Fruit fly (Drosophila melanogaster) whole organism, embryonic: ENCODE measurements around the gene Nep4.

Experiments used
- Atf3 ChIP-seq: fragments of 200-800 bp; sonication (Bioruptor generic); optimal IDR thresholded peaks from 3 replicates; lab custom pipeline; 2016; ENCODE audit warnings: missing biosample characterization, missing genetic modification characterization
- CG10321 ChIP-seq: fragments of 200-800 bp; sonication (Bioruptor generic); IDR thresholded peaks from 2 replicates; pipeline ENCODE4 v1.3.6; 2022; ENCODE audit warnings: missing biosample characterization, missing genetic modification characterization
- CG11085 ChIP-seq: fragments of 200-800 bp; sonication (Bioruptor generic); IDR thresholded peaks from 2 replicates; pipeline ENCODE4 v1.3.6; 2022; ENCODE audit warnings: missing biosample characterization, missing genetic modification characterization
- CG11456 ChIP-seq: fragments of 200-800 bp; sonication (Bioruptor generic); IDR thresholded peaks from 3 replicates; pipeline ENCODE4 v1.3.6; 2022; ENCODE audit warnings: missing biosample characterization, missing genetic modification characterization
- CG12219 ChIP-seq: fragments of 200-800 bp; sonication (Bioruptor generic); optimal IDR thresholded peaks from 3 replicates; lab custom pipeline; 2018; ENCODE audit warnings: missing biosample characterization, mild to moderate bottlenecking, missing genetic modification characterization
- CG14667 ChIP-seq: fragments of 200-800 bp; sonication (Bioruptor generic); IDR thresholded peaks from 2 replicates; pipeline ENCODE4 v1.3.6; 2022; ENCODE audit warnings: missing biosample characterization, missing genetic modification characterization
- CG15696 ChIP-seq: fragments of 200-800 bp; sonication (Bioruptor generic); optimal IDR thresholded peaks from 2 replicates; lab custom pipeline; 2019; ENCODE audit warnings: missing biosample characterization, mild to moderate bottlenecking, missing genetic modification characterization, moderate library complexity
- CG16813 ChIP-seq: fragments of 200-800 bp; sonication (Bioruptor generic); IDR thresholded peaks from 3 replicates; pipeline ENCODE4 v1.3.6; 2022; ENCODE audit warnings: missing biosample characterization, missing genetic modification characterization; ENCODE audit not compliant: partially characterized antibody
- CG30431 ChIP-seq: fragments of 200-800 bp; sonication (Bioruptor generic); optimal IDR thresholded peaks from 2 replicates; lab custom pipeline; 2017; ENCODE audit warnings: missing biosample characterization, missing genetic modification characterization
- CG31388 ChIP-seq: fragments of 200-800 bp; sonication (Bioruptor generic); optimal IDR thresholded peaks from 2 replicates; lab custom pipeline; 2016; ENCODE audit warnings: missing biosample characterization, missing genetic modification characterization
- CG3407 ChIP-seq: fragments of 200-800 bp; sonication (Bioruptor generic); optimal IDR thresholded peaks from 2 replicates; lab custom pipeline; 2018; ENCODE audit warnings: missing biosample characterization, mild to moderate bottlenecking, missing genetic modification characterization
- CG4282 ChIP-seq: fragments of 200-800 bp; sonication (Bioruptor generic); optimal IDR thresholded peaks from 2 replicates; lab custom pipeline; 2016; ENCODE audit warnings: missing biosample characterization, missing genetic modification characterization
- CG6272 ChIP-seq: fragments of 200-800 bp; sonication (Bioruptor generic); IDR thresholded peaks from 2 replicates; pipeline ENCODE4 v1.3.6; 2022; ENCODE audit warnings: missing biosample characterization, missing genetic modification characterization
- CG7556 ChIP-seq: fragments of 200-800 bp; sonication (Bioruptor generic); optimal IDR thresholded peaks from 2 replicates; lab custom pipeline; 2017; ENCODE audit warnings: missing biosample characterization, mild to moderate bottlenecking, missing genetic modification characterization
- CG7745 ChIP-seq: fragments of 200-800 bp; sonication (Bioruptor generic); optimal IDR thresholded peaks from 2 replicates; lab custom pipeline; 2018; ENCODE audit warnings: missing biosample characterization, mild to moderate bottlenecking, missing genetic modification characterization, moderate library complexity
- CG8924 ChIP-seq: fragments of 200-800 bp; optimal IDR thresholded peaks from 3 replicates; lab custom pipeline; 2019; ENCODE audit warnings: missing biosample characterization, mild to moderate bottlenecking, missing genetic modification characterization, moderate library complexity
- CG9797 ChIP-seq: fragments of 200-800 bp; sonication (Bioruptor generic); optimal IDR thresholded peaks from 3 replicates; lab custom pipeline; 2018; ENCODE audit warnings: missing biosample characterization, mild to moderate bottlenecking, missing genetic modification characterization
- CTCF ChIP-seq: fragments of 200-800 bp; sonication (Bioruptor generic); optimal IDR thresholded peaks from 2 replicates; lab custom pipeline; 2017; ENCODE audit warnings: missing biosample characterization, mild to moderate bottlenecking, missing genetic modification characterization, moderate library complexity
- Dad ChIP-seq: fragments of 200-800 bp; sonication (Bioruptor generic); optimal IDR thresholded peaks from 3 replicates; lab custom pipeline; 2016; ENCODE audit warnings: missing biosample characterization, missing genetic modification characterization
- NC2α ChIP-seq: fragments of 200-800 bp; sonication (Bioruptor generic); optimal IDR thresholded peaks from 2 replicates; lab custom pipeline; 2016; ENCODE audit warnings: missing biosample characterization, missing genetic modification characterization
- NK7.1 ChIP-seq: fragments of 200-800 bp; sonication (Bioruptor generic); optimal IDR thresholded peaks from 3 replicates; lab custom pipeline; 2016; ENCODE audit warnings: missing biosample characterization, missing genetic modification characterization
- Nf-YA ChIP-seq: fragments of 200-800 bp; sonication (Bioruptor generic); IDR thresholded peaks from 2 replicates; pipeline ENCODE4 v1.3.6; 2022; ENCODE audit warnings: missing biosample characterization, missing genetic modification characterization
- Optix ChIP-seq: fragments of 200-800 bp; sonication (Bioruptor generic); IDR thresholded peaks from 3 replicates; pipeline ENCODE4 v1.3.6; 2022; ENCODE audit warnings: missing biosample characterization, missing genetic modification characterization
- Rfx ChIP-seq: fragments of 200-800 bp; sonication (Bioruptor generic); IDR thresholded peaks from 2 replicates; pipeline ENCODE4 v1.3.6; 2022; ENCODE audit warnings: missing biosample characterization, missing genetic modification characterization
- Scr ChIP-seq: fragments of 200-800 bp; sonication (Bioruptor generic); IDR thresholded peaks from 2 replicates; pipeline ENCODE4 v1.3.6; 2022; ENCODE audit warnings: missing biosample characterization, missing genetic modification characterization; ENCODE audit not compliant: partially characterized antibody
- Sox100B ChIP-seq: fragments of 200-800 bp; sonication (Bioruptor generic); optimal IDR thresholded peaks from 3 replicates; lab custom pipeline; 2018; ENCODE audit warnings: missing biosample characterization, mild to moderate bottlenecking, missing genetic modification characterization
- Spps ChIP-seq: fragments of 200-800 bp; sonication (Bioruptor generic); optimal IDR thresholded peaks from 2 replicates; lab custom pipeline; 2018; ENCODE audit warnings: missing biosample characterization, mild to moderate bottlenecking, missing genetic modification characterization
- Stat92E ChIP-seq, 3 experiments: fragments of >200 bp in 2 of 3; fragments of 200-800 bp in 1 of 3; sonication (Bioruptor generic) in 1 of 3; optimal IDR thresholded peaks; 2 replicates each; lab custom pipeline; 2017 to 2019; ENCODE audit warnings: missing biosample characterization in 3 of 3, missing genetic modification characterization in 3 of 3, mild to moderate bottlenecking in 1 of 3, moderate library complexity in 1 of 3
- Trl ChIP-seq, 3 experiments: fragments of >200 bp in 2 of 3; fragments of 200-800 bp in 1 of 3; sonication (Bioruptor generic) in 1 of 3; optimal IDR thresholded peaks; 2 replicates in 1 of 3; 3 replicates in 2 of 3; lab custom pipeline; 2016 to 2017; ENCODE audit warnings: missing biosample characterization in 1 of 3, missing genetic modification characterization in 1 of 3
- YL-1 ChIP-seq: fragments of 200-800 bp; sonication (Bioruptor generic); optimal IDR thresholded peaks from 3 replicates; lab custom pipeline; 2017; ENCODE audit warnings: missing biosample characterization, mild to moderate bottlenecking, missing genetic modification characterization
- ab ChIP-seq: fragments of 200-800 bp; sonication (Bioruptor generic); optimal IDR thresholded peaks from 2 replicates; lab custom pipeline; 2016; ENCODE audit warnings: missing biosample characterization, missing genetic modification characterization
- btn ChIP-seq: fragments of 200-800 bp; sonication (Bioruptor generic); optimal IDR thresholded peaks from 2 replicates; lab custom pipeline; 2016; ENCODE audit warnings: missing biosample characterization, missing genetic modification characterization
- disco-r ChIP-seq: fragments of 200-800 bp; sonication (Bioruptor generic); optimal IDR thresholded peaks from 2 replicates; lab custom pipeline; 2016; ENCODE audit warnings: missing biosample characterization, missing genetic modification characterization
- en ChIP-seq: fragments of 200-800 bp; sonication (Bioruptor generic); optimal IDR thresholded peaks from 2 replicates; lab custom pipeline; 2016; ENCODE audit warnings: missing biosample characterization, missing genetic modification characterization
- insv ChIP-seq, 2 experiments: fragments of 200-800 bp; sonication (Bioruptor generic); optimal IDR thresholded peaks; 3 replicates each; lab custom pipeline; 2016 to 2018; ENCODE audit warnings: missing biosample characterization in 2 of 2, missing genetic modification characterization in 2 of 2
- p53 ChIP-seq: fragments of 200-800 bp; sonication (Bioruptor generic); optimal IDR thresholded peaks from 2 replicates; lab custom pipeline; 2016; ENCODE audit warnings: missing biosample characterization, missing genetic modification characterization
- scrt ChIP-seq: fragments of 200-800 bp; sonication (Bioruptor generic); optimal IDR thresholded peaks from 2 replicates; lab custom pipeline; 2018; ENCODE audit warnings: missing biosample characterization, mild to moderate bottlenecking, missing genetic modification characterization, moderate library complexity
- sim ChIP-seq: fragments of 200-800 bp; sonication (Bioruptor generic); IDR thresholded peaks from 2 replicates; pipeline ENCODE4 v1.3.6; 2022; ENCODE audit warnings: missing biosample characterization, missing genetic modification characterization
- sima ChIP-seq: fragments of 200-800 bp; sonication (Bioruptor generic); optimal IDR thresholded peaks from 2 replicates; lab custom pipeline; 2016; ENCODE audit warnings: missing biosample characterization, missing genetic modification characterization
- sqz ChIP-seq: fragments of 200-800 bp; sonication (Bioruptor generic); optimal IDR thresholded peaks from 3 replicates; lab custom pipeline; 2018; ENCODE audit warnings: missing biosample characterization, mild to moderate bottlenecking, missing genetic modification characterization
- tio ChIP-seq: fragments of 200-800 bp; sonication (Bioruptor generic); optimal IDR thresholded peaks from 2 replicates; lab custom pipeline; 2017; ENCODE audit warnings: missing biosample characterization, missing genetic modification characterization, inconsistent platforms
- zf30C ChIP-seq: fragments of 200-800 bp; sonication (Bioruptor generic); optimal IDR thresholded peaks from 3 replicates; lab custom pipeline; 2018; ENCODE audit warnings: missing biosample characterization, mild to moderate bottlenecking, missing genetic modification characterization

The Nep4 gene

DNA sequence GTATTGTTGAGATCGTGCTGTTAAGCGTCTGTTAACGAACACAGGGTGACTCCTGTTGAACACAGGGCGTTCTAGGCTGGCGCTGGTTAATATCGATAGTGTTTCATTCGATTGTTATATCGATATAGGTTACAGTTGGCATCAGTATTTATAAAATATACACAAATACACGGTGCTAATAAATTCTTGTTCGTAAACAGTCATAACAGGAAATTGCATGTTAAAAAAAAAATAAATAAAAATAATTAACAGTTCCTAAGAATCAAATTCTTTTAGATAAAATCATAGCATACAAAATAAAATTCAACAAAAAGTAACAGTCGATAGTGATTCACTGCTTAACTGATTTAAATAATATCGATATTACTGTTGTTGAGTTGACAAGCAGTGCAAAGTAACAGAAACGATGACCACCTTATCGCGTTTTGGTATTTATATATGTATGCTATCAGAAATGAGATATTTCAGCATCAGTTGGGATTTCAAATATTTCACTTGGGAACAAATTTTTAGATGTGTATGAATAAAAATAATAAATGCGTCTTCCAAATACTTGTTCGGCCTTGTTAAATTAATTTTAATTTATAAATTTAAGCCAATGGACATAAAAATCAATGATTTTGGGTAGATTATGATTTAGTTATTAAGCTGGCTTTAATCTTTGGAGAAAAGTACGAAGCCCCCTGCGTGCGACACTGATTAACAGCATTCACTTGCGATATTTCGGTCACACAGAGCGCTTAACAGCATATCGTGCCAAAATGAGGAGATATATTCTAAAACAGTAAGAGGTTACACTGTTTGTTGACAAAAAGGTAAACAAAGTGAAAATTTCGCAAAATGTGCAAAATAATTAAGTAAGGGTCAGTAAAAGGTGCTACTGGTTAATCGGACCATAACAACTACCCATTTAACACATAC lies 24.8 kb downstream of the Nep4 start, which contains the start of the genes Pi3K92E and Lrrk (continued):
- TF ChIP-seq CG8924 (tag; lab: Kevin White, UChicago) (no peak), Scr (GFP tag; lab: Robert Waterston, UW) (peak; percentile 87), en (no peak), disco-r (GFP tag; lab: Kevin White, UChicago) (no peak), YL-1 (GFP tag; lab: Kevin White, UChicago) (no peak), Rfx (GFP tag; lab: Robert Waterston, UW) (peak; percentile 67), CG14667 (GFP tag; lab: Robert Waterston, UW) (no peak), CG7556 (GFP tag; lab: Kevin White, UChicago) (no peak), Trl (optimal IDR thresholded peaks at IDR 0.05; lab: Kevin White, UChicago) (no peak), Trl (GFP tag; optimal IDR thresholded peaks at IDR 0.05; lab: Kevin White, UChicago) (no peak), Dad (GFP tag; lab: Kevin White, UChicago) (no peak), CG6272 (GFP tag; lab: Robert Waterston, UW) (no peak), p53 (GFP tag; lab: Kevin White, UChicago) (no peak), CG30431 (GFP tag; lab: Kevin White, UChicago) (no peak), Atf3 (GFP tag; lab: Kevin White, UChicago) (no peak), CG11456 (GFP tag; lab: Robert Waterston, UW) (no peak; the same call in 2 of the 3 replicates), scrt (GFP tag; lab: Kevin White, UChicago) (no peak), CG7745 (tag; lab: Kevin White, UChicago) (no peak), CG16813 (GFP tag; lab: Robert Waterston, UW) (peak; percentile 93), CG4282 (GFP tag; lab: Kevin White, UChicago) (no peak), CG9797 (GFP tag; lab: Kevin White, UChicago) (peak; percentile 51), Sox100B (GFP tag; lab: Kevin White, UChicago) (no peak), CG11085 (GFP tag; lab: Robert Waterston, UW) (no peak), CG15696 (tag; lab: Kevin White, UChicago) (peak; percentile 25), insv (GFP tag; optimal IDR thresholded peaks at IDR 0.05; lab: Kevin White, UChicago) (no peak), NC2α (GFP tag; lab: Kevin White, UChicago) (no peak), NK7.1 (GFP tag; lab: Kevin White, UChicago) (no peak), CTCF (GFP tag; lab: Kevin White, UChicago) (no peak), zf30C (no peak), Stat92E (GFP tag; optimal IDR thresholded peaks at IDR 0.05; lab: Kevin White, UChicago) (no peak), sima (GFP tag; lab: Kevin White, UChicago) (no peak), ab (GFP tag; lab: Kevin White, UChicago) (no peak), CG3407 (GFP tag; lab: Kevin White, UChicago) (no peak), CG10321 (GFP tag; lab: Robert Waterston, UW) (no peak), Nf-YA (GFP tag; lab: Robert Waterston, UW) (no peak), btn (GFP tag; lab: Kevin White, UChicago) (no peak), tio (GFP tag; lab: Kevin White, UChicago) (no peak), sqz (GFP tag; lab: Kevin White, UChicago) (no peak), CG31388 (GFP tag; lab: Kevin White, UChicago) (no peak), CG12219 (GFP tag; lab: Kevin White, UChicago) (no peak), Spps (tag; lab: Kevin White, UChicago) (no peak), sim (no peak), Optix (no peak)
